Fruit fly (Drosophila melanogaster) whole organism, wandering third instar larva: ENCODE measurements around the gene CG43091.

ENCODE experiments used
- Abd-B ChIP-seq: fragments of >200 bp; optimal IDR thresholded peaks from 2 replicates; lab custom pipeline; 2017; ENCODE audit warnings: missing biosample characterization, missing genetic modification characterization
- CG32264 ChIP-seq: fragments of 200-800 bp; sonication (Bioruptor generic); optimal IDR thresholded peaks from 2 replicates; lab custom pipeline; 2016; ENCODE audit warnings: missing biosample characterization, missing genetic modification characterization
- CG9705 ChIP-seq: fragments of 200-800 bp; sonication (Bioruptor generic); optimal IDR thresholded peaks from 2 replicates; lab custom pipeline; 2018; ENCODE audit warnings: missing biosample characterization, mild to moderate bottlenecking, missing genetic modification characterization
- Dfd ChIP-seq: fragments of >200 bp; optimal IDR thresholded peaks from 2 replicates; lab custom pipeline; 2017; ENCODE audit warnings: missing biosample characterization, missing genetic modification characterization
- Dif ChIP-seq: fragments of 200-275, 200-300 bp; sonication (Bioruptor generic); optimal IDR thresholded peaks from 2 replicates; lab custom pipeline; 2018; ENCODE audit warnings: missing biosample characterization, missing genetic modification characterization; ENCODE audit not compliant: partially characterized antibody
- HLH106 ChIP-seq: fragments of 200-800 bp; optimal IDR thresholded peaks from 3 replicates; lab custom pipeline; 2019; ENCODE audit warnings: missing biosample characterization, mild to moderate bottlenecking, missing genetic modification characterization, moderate library complexity
- Hnf4 ChIP-seq: fragments of 200-800 bp; sonication (Bioruptor generic); optimal IDR thresholded peaks from 2 replicates; lab custom pipeline; 2016; ENCODE audit warnings: missing biosample characterization, mild to moderate bottlenecking, missing genetic modification characterization
- Hr83 ChIP-seq: fragments of 200-300 bp; sonication (Bioruptor generic); optimal IDR thresholded peaks from 2 replicates; lab custom pipeline; 2016; ENCODE audit warnings: missing biosample characterization, mild to moderate bottlenecking, missing genetic modification characterization, moderate library complexity; ENCODE audit not compliant: poor library complexity, severe bottlenecking
- Jra ChIP-seq: sonication (Bioruptor generic); optimal IDR thresholded peaks from 2 replicates; lab custom pipeline; 2016; ENCODE audit warnings: missing biosample characterization, missing genetic modification characterization
- Mio ChIP-seq: sonication (Bioruptor generic); optimal IDR thresholded peaks from 2 replicates; lab custom pipeline; 2016; ENCODE audit warnings: missing biosample characterization, missing genetic modification characterization
- Myc ChIP-seq: fragments of >200 bp; optimal IDR thresholded peaks from 2 replicates; lab custom pipeline; 2017
- N ChIP-seq: fragments of >200 bp; optimal IDR thresholded peaks from 2 replicates; lab custom pipeline; 2018; ENCODE audit warnings: missing biosample characterization, missing external identifiers, missing genetic modification characterization
- OdsH ChIP-seq: fragments of 200-800 bp; sonication (Bioruptor generic); optimal IDR thresholded peaks from 2 replicates; lab custom pipeline; 2016; ENCODE audit warnings: missing biosample characterization, mild to moderate bottlenecking, missing genetic modification characterization
- Sp1 ChIP-seq: fragments of 200-800 bp; sonication (Bioruptor generic); optimal IDR thresholded peaks from 3 replicates; lab custom pipeline; 2019; ENCODE audit warnings: missing biosample characterization, mild to moderate bottlenecking, missing genetic modification characterization, moderate library complexity
- Vsx2 ChIP-seq: fragments of 200-300, 225-300 bp; sonication (Bioruptor generic); optimal IDR thresholded peaks from 2 replicates; lab custom pipeline; 2018; ENCODE audit warnings: missing biosample characterization, missing genetic modification characterization; ENCODE audit not compliant: partially characterized antibody
- br ChIP-seq: fragments of 200-800 bp; sonication (Bioruptor generic); optimal IDR thresholded peaks from 2 replicates; lab custom pipeline; 2016; ENCODE audit warnings: missing biosample characterization, missing genetic modification characterization
- dl ChIP-seq, 2 experiments: fragments of 175-275, 200-275 bp in 1 of 2; fragments of 200-275 bp in 1 of 2; sonication (Bioruptor generic); optimal IDR thresholded peaks; lab custom pipeline; 2018; ENCODE audit warnings: mild to moderate bottlenecking in 2 of 2, missing biosample characterization in 2 of 2, missing genetic modification characterization in 2 of 2, moderate library complexity in 2 of 2; ENCODE audit not compliant: partially characterized antibody in 2 of 2, insufficient read depth in 1 of 2
- dmrt93B ChIP-seq: fragments of 200-800 bp; sonication (Bioruptor generic); optimal IDR thresholded peaks from 2 replicates; lab custom pipeline; 2018; ENCODE audit warnings: missing biosample characterization, mild to moderate bottlenecking, missing genetic modification characterization
- ey ChIP-seq: fragments of 200-800 bp; sonication (Bioruptor generic); optimal IDR thresholded peaks from 2 replicates; lab custom pipeline; 2016; ENCODE audit warnings: missing biosample characterization, missing genetic modification characterization
- foxo ChIP-seq, 2 experiments: fragments of 200-800 bp; sonication (Bioruptor generic); optimal IDR thresholded peaks; 2 replicates in 1 of 2; 3 replicates in 1 of 2; lab custom pipeline; 2016 to 2017; ENCODE audit warnings: missing biosample characterization in 2 of 2, missing genetic modification characterization in 2 of 2
- fru ChIP-seq: fragments of 200-800 bp; sonication (Bioruptor generic); optimal IDR thresholded peaks from 3 replicates; lab custom pipeline; 2016; ENCODE audit warnings: missing biosample characterization, mild to moderate bottlenecking, missing genetic modification characterization
- h ChIP-seq: fragments of 200-800 bp; sonication (Bioruptor generic); optimal IDR thresholded peaks from 3 replicates; lab custom pipeline; 2016; ENCODE audit warnings: missing biosample characterization, mild to moderate bottlenecking, missing genetic modification characterization
- jim ChIP-seq: fragments of 175-275, 200-325 bp; sonication (Bioruptor generic); optimal IDR thresholded peaks from 2 replicates; lab custom pipeline; 2016; ENCODE audit warnings: missing biosample characterization, mild to moderate bottlenecking, missing genetic modification characterization
- lola ChIP-seq: fragments of >200 bp; optimal IDR thresholded peaks from 2 replicates; lab custom pipeline; 2017; ENCODE audit warnings: missing biosample characterization, missing genetic modification characterization
- pan ChIP-seq: fragments of >200 bp; optimal IDR thresholded peaks from 2 replicates; lab custom pipeline; 2017
- rgr ChIP-seq: fragments of 200-800 bp; sonication (Bioruptor generic); optimal IDR thresholded peaks from 3 replicates; lab custom pipeline; 2016; ENCODE audit warnings: missing biosample characterization, mild to moderate bottlenecking, missing genetic modification characterization
- sage ChIP-seq: fragments of 200-800 bp; sonication (Bioruptor generic); optimal IDR thresholded peaks from 2 replicates; lab custom pipeline; 2016; ENCODE audit warnings: missing biosample characterization, mild to moderate bottlenecking, missing genetic modification characterization
- sv ChIP-seq: fragments of 200-800 bp; sonication (Bioruptor generic); optimal IDR thresholded peaks from 3 replicates; lab custom pipeline; 2016; ENCODE audit warnings: missing biosample characterization, missing genetic modification characterization
- tai ChIP-seq: sonication (Bioruptor generic); optimal IDR thresholded peaks from 2 replicates; lab custom pipeline; 2016; ENCODE audit warnings: missing biosample characterization, missing genetic modification characterization
- usp ChIP-seq: fragments of >200 bp; optimal IDR thresholded peaks from 2 replicates; lab custom pipeline; 2017; ENCODE audit warnings: missing biosample characterization, missing genetic modification characterization
- woc ChIP-seq: sonication (Bioruptor generic); optimal IDR thresholded peaks from 2 replicates; lab custom pipeline; 2016; ENCODE audit warnings: missing biosample characterization, mild to moderate bottlenecking, missing genetic modification characterization

Gene CG43091

dm6 chr3R:22768633-22769032 is at the start of gene CG43091:
TSS of gene CG43091 (minus strand) at chr3R:22768733.
- TF ChIP-seq tai (GFP tag; lab: Kevin White, UChicago) = no peak
- TF ChIP-seq foxo (GFP tag; optimal IDR thresholded peaks at IDR 0.05; lab: Kevin White, UChicago) = no peak

- TF ChIP-seq dl (GFP tag; optimal IDR thresholded peaks at IDR 0.05; lab: Kevin White, UChicago; ENCODE audit: insufficient read depth in 1 of 2, partially characterized antibody in 2 of 2) = no peak
- TF ChIP-seq rgr (GFP tag; lab: Kevin White, UChicago) = peak; percentile 21
- no peak for TF ChIP-seq sv (GFP tag; lab: Kevin White, UChicago)
- peak; percentile 18 for TF ChIP-seq HLH106 (tag; lab: Kevin White, UChicago)
- TF ChIP-seq Sp1 (GFP tag; lab: Kevin White, UChicago) = no peak
- peak; percentile 10 for TF ChIP-seq h (GFP tag; lab: Kevin White, UChicago)
- TF ChIP-seq dmrt93B = no peak
- TF ChIP-seq Jra (GFP tag; lab: Kevin White, UChicago) = no peak
- TF ChIP-seq pan (lab: Kevin White, UChicago) = no peak
- no peak for TF ChIP-seq usp
- TF ChIP-seq Mio = no peak
- no peak for TF ChIP-seq Vsx2 (GFP tag; lab: Kevin White, UChicago)
- TF ChIP-seq br (GFP tag; lab: Kevin White, UChicago) = no peak
- TF ChIP-seq fru (GFP tag; lab: Kevin White, UChicago) = peak; percentile 1
- no peak for TF ChIP-seq Dfd (GFP tag; lab: Kevin White, UChicago)
- no peak for TF ChIP-seq ey (GFP tag; lab: Kevin White, UChicago)
- TF ChIP-seq N (GFP tag; lab: Kevin White, UChicago) = no peak
- TF ChIP-seq Dif (GFP tag; lab: Kevin White, UChicago) = no peak
- no peak for TF ChIP-seq OdsH (GFP tag; lab: Kevin White, UChicago)
- TF ChIP-seq foxo (GFP tag; optimal IDR thresholded peaks at IDR 0.05; lab: Kevin White, UChicago) = peak in 1 of 2 experiments; percentile 20
- no peak for TF ChIP-seq Myc (lab: Kevin White, UChicago)
- TF ChIP-seq Hr83 (GFP tag; lab: Kevin White, UChicago) = no peak
Measured at dm6 chr3R:22816437-22817173, 48.1 kb upstream of the CG43091 start.

dm6 chr3R:22816078-22816436 is 47.5 kb upstream of the CG43091 start, which contains the start of gene CG13840:
TSS of gene CG13840 (minus strand) at chr3R:22816178.
- TF ChIP-seq OdsH (GFP tag; lab: Kevin White, UChicago) (no peak), Abd-B (GFP tag; lab: Kevin White, UChicago) (no peak), Myc (lab: Kevin White, UChicago) (no peak), CG9705 (no peak), dl (GFP tag; optimal IDR thresholded peaks at IDR 0.05; lab: Kevin White, UChicago; ENCODE audit: insufficient read depth in 1 of 2, partially characterized antibody in 2 of 2) (no peak), br (GFP tag; lab: Kevin White, UChicago) (no peak)

- TF ChIP-seq lola (GFP tag; lab: Kevin White, UChicago) = no peak
- no peak for TF ChIP-seq h (GFP tag; lab: Kevin White, UChicago)
- no peak for TF ChIP-seq Hr83 (GFP tag; lab: Kevin White, UChicago)
- no peak for TF ChIP-seq Hnf4 (GFP tag; lab: Kevin White, UChicago)
- no peak for TF ChIP-seq ey (GFP tag; lab: Kevin White, UChicago)
- no peak for TF ChIP-seq CG32264 (GFP tag; lab: Kevin White, UChicago)
- TF ChIP-seq jim (GFP tag; lab: Kevin White, UChicago) = no peak
- TF ChIP-seq woc (GFP tag; lab: Kevin White, UChicago) = no peak
- no peak for TF ChIP-seq tai (GFP tag; lab: Kevin White, UChicago)
- no peak for TF ChIP-seq usp
- TF ChIP-seq sage = no peak
- TF ChIP-seq pan (lab: Kevin White, UChicago) = no peak
- TF ChIP-seq N (GFP tag; lab: Kevin White, UChicago) = no peak
Measured at dm6 chr3R:22810277-22810676, 41.7 kb upstream of the CG43091 start.
